Worm (Caenorhabditis elegans) whole organism, L2 larva: ENCODE results near the gene ZC317.7.

Source experiments
- elt-1 ChIP-seq: fragments of 150-350 bp; optimal IDR thresholded peaks from 2 replicates; lab custom pipeline; 2014; ENCODE audit warnings: missing biosample characterization, missing genetic modification characterization
- mdl-1 ChIP-seq, 2 experiments: fragments of 150-350 bp in 1 of 2; sonication (generic microtip) in 1 of 2; optimal IDR thresholded peaks; 2 replicates each; lab custom pipeline; 2017; ENCODE audit warnings: missing biosample characterization in 2 of 2, missing genetic modification characterization in 2 of 2
- nhr-129 ChIP-seq: fragments of 150-350 bp; optimal IDR thresholded peaks from 2 replicates; lab custom pipeline; 2014; ENCODE audit warnings: missing biosample characterization, missing genetic modification characterization
- nhr-237 ChIP-seq: fragments of 150-350 bp; optimal IDR thresholded peaks from 2 replicates; lab custom pipeline; 2014; ENCODE audit warnings: missing biosample characterization, missing genetic modification characterization
- nhr-25 ChIP-seq: fragments of 150-350 bp; sonication (generic microtip); optimal IDR thresholded peaks from 3 replicates; lab custom pipeline; 2014; ENCODE audit warnings: missing biosample characterization, missing genetic modification characterization
- sma-9 ChIP-seq, 2 experiments: fragments of 150-350 bp in 1 of 2; sonication (generic microtip) in 1 of 2; optimal IDR thresholded peaks; 2 replicates each; lab custom pipeline; 2014 to 2016; ENCODE audit warnings: missing genetic modification characterization in 2 of 2, mild to moderate bottlenecking in 1 of 2, missing biosample characterization in 1 of 2, missing compliant biosample characterization in 1 of 2, missing genetic modification reagents in 1 of 2, moderate library complexity in 1 of 2

ce11 chrV:5462894-5463293, 7.9 kb downstream of the ZC317.7 start, which contains the start of gene srg-67:
- TF ChIP-seq elt-1 (no peak), nhr-129 (no peak), nhr-25 (tag; lab: Kevin White, UChicago) (no peak), nhr-237 (tag; lab: Kevin White, UChicago) (no peak), mdl-1 (tag; optimal IDR thresholded peaks at IDR 0.05; lab: Kevin White, UChicago) (no peak), sma-9 (GFP tag; optimal IDR thresholded peaks at IDR 0.05; lab: Kevin White, UChicago) (no peak), sma-9 (tag; optimal IDR thresholded peaks at IDR 0.05; lab: Kevin White, UChicago) (no peak)
